Worm (Caenorhabditis elegans) whole organism, L4 larva: ENCODE results near the gene Y97E10AR.8.

ENCODE experiments used
- ama-1 ChIP-seq: fragments of 150-350 bp; optimal IDR thresholded peaks from 2 replicates; lab custom pipeline; 2014; ENCODE audit warnings: inconsistent platforms, mixed read lengths
- ceh-82 ChIP-seq: sonication (generic microtip); optimal IDR thresholded peaks from 2 replicates; lab custom pipeline; 2017; ENCODE audit warnings: missing biosample characterization, missing genetic modification characterization
- daf-12 ChIP-seq: fragments of 150-350 bp; optimal IDR thresholded peaks from 2 replicates; lab custom pipeline; 2014; ENCODE audit warnings: missing biosample characterization, missing genetic modification reagents, missing genetic modification characterization
- egl-27 ChIP-seq: sonication (generic microtip); optimal IDR thresholded peaks from 3 replicates; lab custom pipeline; 2017; ENCODE audit warnings: missing biosample characterization, missing genetic modification reagents, missing genetic modification characterization
- lin-39 ChIP-seq: fragments of 150-350 bp; optimal IDR thresholded peaks from 2 replicates; lab custom pipeline; 2014; ENCODE audit warnings: missing biosample characterization, missing genetic modification reagents, missing genetic modification characterization
- mdl-1 ChIP-seq, 2 experiments: fragments of 150-350 bp in 1 of 2; sonication (generic microtip) in 1 of 2; optimal IDR thresholded peaks; 2 replicates each; lab custom pipeline; 2014 to 2017; ENCODE audit warnings: missing biosample characterization in 2 of 2, missing genetic modification characterization in 2 of 2
- mep-1 ChIP-seq: fragments of 150-350 bp; sonication (generic microtip); optimal IDR thresholded peaks from 3 replicates; lab custom pipeline; 2014; ENCODE audit warnings: missing biosample characterization, missing genetic modification characterization
- mxl-3 ChIP-seq: fragments of 200-800 bp; sonication (Bioruptor generic); optimal IDR thresholded peaks from 2 replicates; lab custom pipeline; 2018; ENCODE audit warnings: mild to moderate bottlenecking, missing genetic modification characterization, missing compliant biosample characterization
- nhr-28 ChIP-seq: fragments of 150-350 bp; optimal IDR thresholded peaks from 2 replicates; lab custom pipeline; 2014; ENCODE audit warnings: missing biosample characterization, missing genetic modification characterization
- pqm-1 ChIP-seq: sonication (generic microtip); optimal IDR thresholded peaks from 2 replicates; lab custom pipeline; 2017; ENCODE audit warnings: missing biosample characterization, missing genetic modification characterization
- skn-1 ChIP-seq: fragments of 150-350 bp; optimal IDR thresholded peaks from 2 replicates; lab custom pipeline; 2014; ENCODE audit warnings: missing biosample characterization, missing genetic modification characterization

DNA sequence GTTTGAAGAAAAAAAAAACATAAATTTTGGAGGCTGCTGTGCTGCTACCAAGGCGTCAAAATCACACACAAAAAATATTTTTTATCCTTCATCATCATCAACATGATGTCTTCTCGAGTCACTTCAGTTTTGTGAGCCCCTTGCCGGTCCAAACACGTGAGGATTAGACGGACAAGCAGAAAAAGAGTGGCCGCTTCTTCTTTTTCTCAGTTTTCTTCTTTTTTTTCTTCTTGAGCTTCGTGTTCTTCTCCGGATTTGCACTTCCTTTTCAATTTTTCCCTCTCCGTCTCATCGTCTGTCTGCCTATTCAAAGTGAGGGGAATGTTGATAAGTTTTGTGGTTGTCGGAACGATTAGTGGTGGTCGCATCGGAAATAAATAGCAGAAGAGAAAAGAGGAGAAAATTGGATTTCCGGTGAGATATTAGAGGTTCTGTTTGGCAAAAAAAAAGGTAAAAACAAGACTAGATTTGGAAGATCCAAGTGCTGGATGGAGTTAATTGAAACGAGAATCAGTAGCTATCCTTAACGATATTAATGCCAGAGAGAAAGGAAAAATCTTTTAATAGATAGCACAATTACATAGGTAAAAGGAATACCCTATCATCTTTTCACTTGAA, 24.6 kb upstream of the Y97E10AR.8 start:
- TF ChIP-seq pqm-1 (tag; lab: Kevin White, UChicago) (no peak), daf-12 (tag; lab: Kevin White, UChicago) (no peak), skn-1 (tag; lab: Kevin White, UChicago) (no peak), mdl-1 (tag; optimal IDR thresholded peaks at IDR 0.05; lab: Kevin White, UChicago) (peak in 1 of 2 experiments; percentile 65), mxl-3 (GFP tag; lab: Kevin White, UChicago) (no peak), lin-39 (no peak), nhr-28 (tag; lab: Kevin White, UChicago) (no peak), mep-1 (peak; percentile 59), ama-1 (lab: Kevin White, UChicago) (no peak), egl-27 (tag; lab: Kevin White, UChicago) (no peak), ceh-82 (tag; lab: Kevin White, UChicago) (no peak)
